Fruit fly (Drosophila melanogaster) Kc167 (cell line): ENCODE data around the gene CG7607.

Source experiments
- Myc ChIP-seq: fragments of >200 bp; optimal IDR thresholded peaks from 2 replicates; lab custom pipeline; 2017; ENCODE audit warnings: missing external identifiers
- Sin3A ChIP-seq: fragments of >200 bp; optimal IDR thresholded peaks from 2 replicates; lab custom pipeline; 2018; ENCODE audit warnings: missing external identifiers
- h ChIP-seq: fragments of >200 bp; optimal IDR thresholded peaks from 3 replicates; lab custom pipeline; 2018; ENCODE audit warnings: missing external identifiers
- insv ChIP-seq: fragments of >200 bp; optimal IDR thresholded peaks from 3 replicates; lab custom pipeline; 2018; ENCODE audit warnings: missing external identifiers
- psq ChIP-seq: fragments of >200 bp; optimal IDR thresholded peaks from 2 replicates; lab custom pipeline; 2017; ENCODE audit warnings: missing external identifiers
- ttk ChIP-seq: sonication (Bioruptor generic); optimal IDR thresholded peaks from 2 replicates; lab custom pipeline; 2017; ENCODE audit warnings: missing external identifiers

The CG7607 gene

DNA sequence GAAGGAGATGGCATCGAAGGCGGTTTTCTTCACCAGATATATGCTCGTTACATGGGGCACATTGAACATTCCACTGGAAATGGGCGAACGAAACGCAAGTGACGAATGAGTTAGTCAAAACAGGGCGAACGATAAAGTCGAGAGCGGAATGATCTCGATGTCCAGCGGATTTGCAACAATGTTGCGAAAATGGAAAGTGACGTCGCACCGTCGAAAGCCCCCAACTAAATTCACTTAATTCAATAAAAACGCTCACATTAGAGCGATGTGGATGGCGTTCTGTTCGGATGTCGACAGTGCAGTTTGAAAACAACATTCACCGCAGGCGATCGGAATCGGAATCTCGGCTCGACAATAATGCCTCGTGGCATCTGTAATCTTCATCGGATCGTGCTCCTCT is at the start of gene CG7607:
Gene CG7607 (plus strand): TSS at position 301 of the 400 bp plus-strand sequence.
- no peak for TF ChIP-seq Myc (lab: Kevin White, UChicago)
- no peak for TF ChIP-seq psq (lab: Kevin White, UChicago)
- TF ChIP-seq Sin3A (lab: Kevin White, UChicago), result no peak
- no peak for TF ChIP-seq h
- TF ChIP-seq insv (lab: Kevin White, UChicago), result no peak
- no peak for TF ChIP-seq ttk

DNA sequence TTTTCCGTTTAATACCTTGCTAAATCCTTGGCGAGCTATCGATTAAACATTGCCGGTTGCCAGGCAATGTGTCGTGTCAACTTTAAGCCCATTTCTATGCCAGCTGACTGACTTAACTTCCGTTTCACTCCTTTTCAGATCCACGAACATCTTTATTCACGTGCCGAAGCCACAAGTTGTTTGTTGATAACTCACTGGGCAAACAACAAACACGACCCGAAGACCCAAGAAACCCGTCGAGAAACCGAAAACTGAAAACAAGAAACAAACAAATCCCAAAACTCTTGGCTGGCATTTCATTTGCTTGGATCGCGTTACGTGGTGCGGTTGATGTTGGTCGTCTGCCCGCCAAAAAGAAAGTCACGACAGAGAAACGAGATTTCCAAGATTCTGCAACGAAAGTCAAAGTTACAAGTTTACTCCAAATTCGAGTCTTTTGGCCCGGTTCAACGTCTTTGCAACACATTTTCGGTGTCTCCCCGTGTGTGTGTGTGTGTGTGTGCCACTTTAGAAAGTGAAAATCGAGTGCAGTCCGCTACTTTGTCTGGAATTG is 48.6 kb upstream of the CG7607 start, which contains the start of gene CG6216:
Gene CG6216 (minus strand): TSS at position 51 of the 553 bp plus-strand sequence.
- no peak for TF ChIP-seq Sin3A (lab: Kevin White, UChicago)
- no peak for TF ChIP-seq Myc (lab: Kevin White, UChicago)
- no peak for TF ChIP-seq insv (lab: Kevin White, UChicago)
- TF ChIP-seq psq (lab: Kevin White, UChicago), result no peak
- no peak for TF ChIP-seq h
- no peak for TF ChIP-seq ttk

DNA sequence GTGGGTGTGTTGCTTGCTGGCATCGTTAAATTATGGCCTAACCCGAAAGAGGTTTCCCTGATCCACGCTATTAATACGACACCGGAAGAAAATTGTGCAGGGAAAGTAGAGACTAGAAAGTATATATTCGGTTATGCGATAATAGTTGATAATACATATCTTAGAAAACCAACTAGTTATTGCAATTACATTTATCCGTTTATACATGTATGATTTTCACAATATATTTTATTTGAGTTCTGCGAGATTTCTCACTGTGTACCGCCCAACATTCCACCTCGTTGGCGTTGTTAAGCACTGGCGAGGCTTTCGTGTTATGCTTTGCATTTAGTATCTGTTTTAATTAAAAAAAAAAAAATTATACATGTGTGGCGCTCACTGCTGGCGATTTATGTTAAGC is 44.0 kb upstream of the CG7607 start:
- TF ChIP-seq ttk (no peak), Myc (lab: Kevin White, UChicago) (no peak), Sin3A (lab: Kevin White, UChicago) (no peak), psq (lab: Kevin White, UChicago) (no peak), h (no peak), insv (lab: Kevin White, UChicago) (no peak)

DNA sequence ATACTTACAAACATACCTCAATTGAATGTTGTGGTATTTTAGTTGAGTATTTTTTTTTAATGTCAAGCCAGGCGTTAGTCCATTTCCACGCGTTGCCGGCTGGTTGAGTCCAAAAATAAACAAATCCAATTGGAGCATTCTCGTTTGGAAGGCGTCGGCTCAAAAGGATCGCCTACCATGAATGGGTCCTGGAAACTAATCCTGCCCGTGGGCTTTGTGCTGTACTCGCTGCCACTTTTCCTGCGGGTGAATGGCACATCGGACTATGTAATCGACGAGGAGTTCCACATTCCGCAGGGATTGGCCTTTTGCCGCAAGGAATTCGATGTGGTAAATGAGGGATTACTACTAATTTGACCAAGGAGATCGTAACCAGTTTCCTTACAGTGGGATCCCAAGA is 34.5 kb upstream of the CG7607 start, which contains the start of gene Alg10:
Gene Alg10 (plus strand): TSS at position 73 of the 400 bp plus-strand sequence.
- TF ChIP-seq Myc (lab: Kevin White, UChicago) (no peak), ttk (no peak), h (no peak), Sin3A (lab: Kevin White, UChicago) (no peak), insv (lab: Kevin White, UChicago) (no peak), psq (lab: Kevin White, UChicago) (no peak)

DNA sequence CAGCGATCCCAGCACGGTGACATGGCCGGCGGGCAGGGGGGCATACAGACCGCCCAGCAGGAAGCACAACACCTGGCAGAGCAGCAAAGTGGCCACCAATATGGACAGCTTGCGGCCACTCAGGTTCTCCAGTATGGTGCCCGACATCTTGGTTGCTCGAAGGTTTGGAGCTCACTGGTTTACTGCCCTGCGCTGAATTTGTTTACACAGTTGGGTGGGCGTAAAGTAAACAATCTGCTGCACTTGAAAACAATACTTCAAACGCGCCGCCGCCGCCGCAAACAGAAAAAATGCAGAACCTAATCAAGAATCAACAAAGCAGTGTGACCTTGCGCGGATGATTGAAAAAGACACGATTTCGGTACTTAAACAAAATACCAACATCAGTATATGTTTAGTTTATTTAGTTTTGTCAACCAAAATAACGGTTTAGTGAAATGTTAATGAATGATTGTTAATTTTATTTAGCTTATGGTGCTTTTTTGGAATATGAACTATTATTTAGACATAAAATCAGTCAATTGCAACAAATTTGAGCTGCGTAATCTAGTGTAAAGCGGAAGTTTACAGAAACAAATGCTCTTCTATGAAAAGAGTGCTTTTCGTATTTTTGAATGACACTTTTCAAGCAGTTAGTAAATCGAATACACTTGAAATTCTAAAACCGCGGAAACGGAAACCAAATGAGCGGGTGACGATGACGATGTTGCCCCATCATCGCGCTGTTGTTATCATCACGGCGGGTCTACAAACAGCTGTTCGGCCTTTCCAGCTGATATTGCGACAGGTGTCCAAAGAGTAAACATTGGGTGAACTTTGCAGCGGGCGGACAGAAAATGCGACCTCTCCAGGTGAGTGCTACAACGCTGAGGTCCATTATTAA is 29.9 kb upstream of the CG7607 start, which contains the start of the genes wls and Adck5:
Gene wls (minus strand): TSS at position 327 of the 883 bp plus-strand sequence.
Gene Adck5 (plus strand): TSS at position 519 of the 883 bp plus-strand sequence.
- TF ChIP-seq h, result no peak

DNA sequence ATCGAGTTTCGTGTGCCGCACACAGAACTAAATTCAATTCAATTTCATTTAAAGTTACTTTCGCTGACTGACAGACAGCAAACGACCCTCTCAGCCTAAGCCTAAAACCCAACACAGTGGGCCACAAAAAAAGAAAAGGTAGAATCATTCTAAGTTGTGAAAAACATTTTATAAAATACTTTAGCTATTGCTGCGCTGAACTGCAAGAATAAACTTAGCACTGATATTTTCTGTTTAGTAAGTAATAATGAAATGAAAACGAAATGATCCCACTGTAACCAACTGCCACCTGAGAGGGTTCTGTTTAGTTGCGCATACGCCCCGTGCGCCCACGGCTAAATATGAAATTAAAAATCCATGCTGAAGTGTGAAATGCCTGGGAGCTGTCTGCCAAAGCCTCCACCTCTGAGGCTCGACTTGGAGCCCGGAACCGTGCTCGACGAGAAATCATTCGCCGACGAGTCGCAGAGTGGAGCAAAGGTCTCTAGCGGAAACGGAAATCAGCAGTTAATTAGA is 26.3 kb upstream of the CG7607 start, which contains the start of gene CG14142:
Gene CG14142 (plus strand): TSS at position 466 of the 516 bp plus-strand sequence.
- TF ChIP-seq psq (lab: Kevin White, UChicago), result no peak
- TF ChIP-seq h, result no peak
- no peak for TF ChIP-seq insv (lab: Kevin White, UChicago)
- TF ChIP-seq ttk, result no peak
- no peak for TF ChIP-seq Sin3A (lab: Kevin White, UChicago)
- TF ChIP-seq Myc (lab: Kevin White, UChicago), result no peak

DNA sequence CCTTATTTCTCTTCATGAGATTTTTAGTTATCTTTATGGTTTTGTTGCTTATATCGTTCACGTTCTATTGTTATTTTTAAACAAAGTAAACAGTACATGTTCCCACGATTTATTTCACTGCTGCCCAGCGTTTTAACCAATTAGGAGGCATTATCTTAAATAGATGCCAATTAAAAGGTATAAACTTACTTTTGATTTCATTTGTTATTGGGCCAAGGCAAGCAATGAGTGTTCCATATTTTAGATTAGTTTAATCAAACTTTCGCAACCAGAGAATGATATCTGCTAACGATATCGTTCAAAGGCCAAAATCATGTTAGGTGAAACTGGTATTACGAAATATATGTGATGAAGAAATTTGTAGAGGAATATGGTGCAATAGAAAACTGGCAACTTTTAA is 16.4 kb upstream of the CG7607 start:
- TF ChIP-seq h, result no peak
- no peak for TF ChIP-seq Myc (lab: Kevin White, UChicago)
- TF ChIP-seq psq (lab: Kevin White, UChicago), result no peak
- no peak for TF ChIP-seq ttk
- no peak for TF ChIP-seq Sin3A (lab: Kevin White, UChicago)
- TF ChIP-seq insv (lab: Kevin White, UChicago), result no peak

DNA sequence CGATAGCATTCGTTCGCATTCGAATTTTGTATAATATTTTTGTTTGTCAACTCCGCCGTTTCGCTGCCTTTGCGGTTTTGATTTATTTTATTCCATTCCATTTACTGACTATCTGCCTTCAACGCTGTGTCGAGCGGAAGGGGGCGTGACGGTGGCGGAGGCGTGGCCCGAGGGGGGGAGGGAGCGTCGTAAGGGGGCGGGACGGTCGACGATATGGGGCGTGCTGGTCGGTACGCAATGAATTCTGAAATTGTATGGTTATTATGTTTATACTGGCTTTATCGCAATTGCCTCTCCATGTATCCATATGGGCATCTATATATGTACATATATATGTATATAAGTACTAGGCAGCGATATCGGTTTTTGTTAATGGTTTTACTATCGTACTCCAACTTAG is 15.5 kb upstream of the CG7607 start:
- TF ChIP-seq h (no peak), psq (lab: Kevin White, UChicago) (no peak), Sin3A (lab: Kevin White, UChicago) (no peak), ttk (no peak), insv (lab: Kevin White, UChicago) (no peak), Myc (lab: Kevin White, UChicago) (no peak)

DNA sequence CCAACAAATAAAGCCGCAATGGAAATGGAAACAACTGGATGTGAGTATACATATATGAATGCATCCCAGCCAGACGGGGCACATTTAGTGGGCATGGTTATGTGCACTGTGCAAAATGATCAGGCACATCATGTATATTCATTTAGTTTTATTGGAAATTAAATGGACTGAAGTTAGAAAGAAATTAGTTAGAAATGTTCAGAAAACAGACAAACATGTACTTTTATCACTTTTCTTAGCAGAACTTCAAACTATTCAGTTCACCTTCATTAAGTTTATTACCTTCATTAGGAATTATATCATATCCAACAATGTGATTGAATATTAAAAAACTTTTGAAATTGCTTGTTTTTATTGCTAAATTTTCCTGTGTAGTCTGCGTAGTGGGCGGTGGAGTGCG is 12.7 kb upstream of the CG7607 start:
- TF ChIP-seq Myc (lab: Kevin White, UChicago), result no peak

DNA sequence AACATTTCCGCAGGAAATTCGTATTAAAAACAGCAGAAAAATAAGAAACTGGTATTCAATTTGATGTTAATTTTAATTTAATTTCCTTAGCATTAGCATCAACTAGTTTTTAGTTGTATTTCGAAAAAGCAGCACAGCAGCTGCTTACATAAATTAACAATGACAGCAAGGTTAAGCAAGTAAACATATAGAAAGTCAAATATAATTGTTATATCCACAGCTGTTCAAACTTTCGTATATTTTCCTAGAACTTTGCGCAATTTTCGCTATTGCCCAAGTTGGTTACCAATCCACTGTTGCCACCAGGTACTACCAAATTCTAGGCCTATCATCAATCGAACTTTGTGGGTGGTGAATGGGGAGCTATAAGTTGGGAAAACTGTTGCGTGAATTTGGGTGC is 9.4 kb upstream of the CG7607 start:
- TF ChIP-seq h, result no peak
- TF ChIP-seq psq (lab: Kevin White, UChicago), result no peak
- no peak for TF ChIP-seq Myc (lab: Kevin White, UChicago)
- TF ChIP-seq ttk, result no peak
- TF ChIP-seq Sin3A (lab: Kevin White, UChicago), result no peak

DNA sequence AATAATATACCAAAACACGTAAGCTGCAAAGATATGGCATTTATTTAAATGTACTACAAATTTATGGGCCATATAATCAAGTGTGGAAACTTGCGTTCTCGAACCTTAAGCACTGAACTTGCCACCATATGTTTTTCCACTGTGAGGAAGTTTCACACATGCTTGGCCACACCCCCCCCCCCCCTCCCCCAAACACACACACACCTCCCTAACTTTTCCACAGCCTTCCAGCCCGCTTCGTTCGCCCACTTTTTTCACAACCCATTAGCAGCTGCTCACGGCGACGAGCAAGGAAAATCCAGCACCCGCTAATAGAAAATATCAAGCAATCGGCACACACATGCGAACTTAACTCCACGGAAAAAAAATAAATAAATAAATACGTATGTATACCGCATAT is 4.1 kb upstream of the CG7607 start:
- TF ChIP-seq h, result no peak
- no peak for TF ChIP-seq insv (lab: Kevin White, UChicago)
- no peak for TF ChIP-seq Myc (lab: Kevin White, UChicago)
- no peak for TF ChIP-seq ttk
- TF ChIP-seq Sin3A (lab: Kevin White, UChicago), result no peak
- no peak for TF ChIP-seq psq (lab: Kevin White, UChicago)

DNA sequence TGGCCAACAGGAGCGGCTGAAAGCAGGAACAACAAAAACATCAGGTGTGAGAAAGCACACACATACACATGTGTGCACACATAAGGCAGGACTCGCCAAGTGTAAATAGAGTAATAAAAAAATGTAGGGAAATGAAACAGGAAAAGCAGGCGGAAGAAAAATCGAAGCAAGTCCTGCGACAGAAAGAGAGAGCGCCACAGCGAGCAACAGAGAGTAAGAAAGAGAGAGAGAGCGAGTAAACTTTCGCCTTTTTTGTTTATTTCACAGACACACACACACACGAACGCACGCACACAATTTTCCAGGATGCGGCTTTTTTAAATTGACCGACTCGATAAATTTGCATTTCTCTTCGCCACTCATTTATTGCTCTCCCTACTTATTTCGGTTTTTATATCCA is 2.6 kb upstream of the CG7607 start:
- no peak for TF ChIP-seq h
- no peak for TF ChIP-seq Sin3A (lab: Kevin White, UChicago)
- TF ChIP-seq insv (lab: Kevin White, UChicago), result no peak
- TF ChIP-seq Myc (lab: Kevin White, UChicago), result no peak
